Fruit fly (Drosophila melanogaster) whole organism, embryonic: ENCODE data around the gene rogdi.
A peak's percentile ranks its signal among the peaks of the same experiment; 100 is the strongest.

Experiments used
- Asciz ChIP-seq: fragments of 200-800 bp; sonication (Bioruptor generic); optimal IDR thresholded peaks from 2 replicates; lab custom pipeline; 2017; ENCODE audit warnings: missing biosample characterization, mild to moderate bottlenecking, missing genetic modification characterization, missing genetic modification reagents
- Blimp-1 ChIP-seq: fragments of 200-800 bp; sonication (Bioruptor generic); optimal IDR thresholded peaks from 3 replicates; lab custom pipeline; 2018; ENCODE audit warnings: missing biosample characterization, missing genetic modification characterization, mild to moderate bottlenecking, moderate library complexity, missing genetic modification reagents
- CG10431 ChIP-seq: fragments of 200-800 bp; sonication (Bioruptor generic); optimal IDR thresholded peaks from 3 replicates; lab custom pipeline; 2018; ENCODE audit warnings: missing biosample characterization, mild to moderate bottlenecking, missing genetic modification characterization
- CG10979 ChIP-seq: fragments of 200-800 bp; sonication (Bioruptor generic); optimal IDR thresholded peaks from 2 replicates; lab custom pipeline; 2018; ENCODE audit warnings: missing biosample characterization, mild to moderate bottlenecking, missing genetic modification characterization, moderate library complexity
- CG11560 ChIP-seq: fragments of 200-800 bp; sonication (Bioruptor generic); IDR thresholded peaks from 3 replicates; pipeline ENCODE4 v1.3.6; 2022; ENCODE audit warnings: missing biosample characterization, missing genetic modification characterization
- CG11695 ChIP-seq: fragments of 200-800 bp; sonication (Bioruptor generic); IDR thresholded peaks from 3 replicates; pipeline ENCODE4 v1.3.6; 2022; ENCODE audit warnings: missing biosample characterization, missing genetic modification characterization
- CG13624 ChIP-seq: fragments of 200-800 bp; sonication (Bioruptor generic); optimal IDR thresholded peaks from 2 replicates; lab custom pipeline; 2016; ENCODE audit warnings: missing biosample characterization, missing genetic modification characterization
- CG13894 ChIP-seq: fragments of 200-800 bp; sonication (Bioruptor generic); optimal IDR thresholded peaks from 3 replicates; lab custom pipeline; 2018; ENCODE audit warnings: missing biosample characterization, mild to moderate bottlenecking, missing genetic modification characterization, moderate library complexity
- CG14710 ChIP-seq: fragments of 200-800 bp; sonication (Bioruptor generic); optimal IDR thresholded peaks from 3 replicates; lab custom pipeline; 2019; ENCODE audit warnings: missing biosample characterization, mild to moderate bottlenecking, missing genetic modification characterization, moderate library complexity
- CG14965 ChIP-seq: fragments of 200-800 bp; sonication (Bioruptor generic); optimal IDR thresholded peaks from 2 replicates; lab custom pipeline; 2016; ENCODE audit warnings: missing biosample characterization, missing genetic modification characterization, borderline replicate concordance
- CG15601 ChIP-seq: fragments of 200-800 bp; sonication (Bioruptor generic); optimal IDR thresholded peaks from 3 replicates; lab custom pipeline; 2019; ENCODE audit warnings: missing biosample characterization, mild to moderate bottlenecking, missing genetic modification characterization, moderate library complexity
- CG17361 ChIP-seq: fragments of 200-800 bp; sonication (Bioruptor generic); IDR thresholded peaks from 3 replicates; pipeline ENCODE4 v1.3.6; 2022; ENCODE audit warnings: missing biosample characterization, missing genetic modification characterization
- CG18262 ChIP-seq: fragments of 200-800 bp; optimal IDR thresholded peaks from 3 replicates; lab custom pipeline; 2019; ENCODE audit warnings: missing biosample characterization, mild to moderate bottlenecking, missing genetic modification characterization, moderate library complexity
- CG2199 ChIP-seq: fragments of 200-800 bp; sonication (Bioruptor generic); IDR thresholded peaks from 3 replicates; pipeline ENCODE4 v1.3.6; 2022; ENCODE audit warnings: missing biosample characterization, missing genetic modification characterization
- CG2202 ChIP-seq: fragments of 200-800 bp; sonication (Bioruptor generic); optimal IDR thresholded peaks from 2 replicates; lab custom pipeline; 2018; ENCODE audit warnings: missing biosample characterization, mild to moderate bottlenecking, missing genetic modification characterization
- CG2875 ChIP-seq: fragments of 200-800 bp; sonication (Bioruptor generic); optimal IDR thresholded peaks from 2 replicates; lab custom pipeline; 2017; ENCODE audit warnings: missing biosample characterization, mild to moderate bottlenecking, missing genetic modification characterization, missing genetic modification reagents
- CG33557 ChIP-seq: fragments of 200-800 bp; sonication (Bioruptor generic); optimal IDR thresholded peaks from 2 replicates; lab custom pipeline; 2019; ENCODE audit warnings: missing biosample characterization, mild to moderate bottlenecking, missing genetic modification characterization, moderate library complexity
- CG3995 ChIP-seq: fragments of 200-800 bp; sonication (Bioruptor generic); optimal IDR thresholded peaks from 3 replicates; lab custom pipeline; 2016; ENCODE audit warnings: missing biosample characterization, missing genetic modification characterization
- CG6254 ChIP-seq: fragments of 200-800 bp; sonication (Bioruptor generic); optimal IDR thresholded peaks from 3 replicates; lab custom pipeline; 2017; ENCODE audit warnings: mild to moderate bottlenecking, missing biosample characterization, missing genetic modification reagents, missing genetic modification characterization
- CG7963 ChIP-seq: fragments of 200-800 bp; sonication (Bioruptor generic); IDR thresholded peaks from 3 replicates; pipeline ENCODE4 v1.3.6; 2022; ENCODE audit warnings: missing biosample characterization, missing genetic modification characterization; ENCODE audit not compliant: partially characterized antibody
- CG8290 ChIP-seq, 3 experiments: fragments of 200-800 bp; sonication (Bioruptor generic); optimal IDR thresholded peaks; 2 replicates each; lab custom pipeline; 2016 to 2019; ENCODE audit warnings: missing biosample characterization in 3 of 3, missing genetic modification characterization in 3 of 3, mild to moderate bottlenecking in 2 of 3, moderate library complexity in 1 of 3
- Deaf1 ChIP-seq: fragments of 200-800 bp; optimal IDR thresholded peaks from 3 replicates; lab custom pipeline; 2019; ENCODE audit warnings: missing biosample characterization, mild to moderate bottlenecking, missing genetic modification characterization, moderate library complexity
- Dip3 ChIP-seq: fragments of 200-800 bp; sonication (Bioruptor generic); optimal IDR thresholded peaks from 3 replicates; lab custom pipeline; 2016; ENCODE audit warnings: missing biosample characterization, missing genetic modification characterization
- Dp ChIP-seq: fragments of 200-800 bp; sonication (Bioruptor generic); optimal IDR thresholded peaks from 2 replicates; lab custom pipeline; 2018; ENCODE audit warnings: missing biosample characterization, mild to moderate bottlenecking, missing genetic modification characterization, moderate library complexity
- Eip74EF ChIP-seq, 2 experiments: fragments of 200-800 bp in 1 of 2; fragments of >200 bp in 1 of 2; sonication (Bioruptor generic) in 1 of 2; optimal IDR thresholded peaks; 2 replicates each; lab custom pipeline; 2017 to 2019; ENCODE audit warnings: missing biosample characterization in 2 of 2, missing genetic modification characterization in 2 of 2, mild to moderate bottlenecking in 1 of 2, moderate library complexity in 1 of 2
- HLHmδ ChIP-seq: fragments of 200-800 bp; sonication (Bioruptor generic); optimal IDR thresholded peaks from 2 replicates; lab custom pipeline; 2018; ENCODE audit warnings: missing biosample characterization, mild to moderate bottlenecking, missing genetic modification characterization, moderate library complexity
- Lpt ChIP-seq: fragments of >200 bp; optimal IDR thresholded peaks from 2 replicates; lab custom pipeline; 2018; ENCODE audit warnings: missing biosample characterization, missing genetic modification characterization
- Med ChIP-seq: fragments of 200-800 bp; sonication (Bioruptor generic); peaks from one replicate; lab custom pipeline; 2016; ENCODE audit warnings: missing biosample characterization, missing genetic modification characterization, mild to moderate bottlenecking, inconsistent platforms, moderate library complexity
- Spps ChIP-seq: fragments of 200-800 bp; sonication (Bioruptor generic); optimal IDR thresholded peaks from 2 replicates; lab custom pipeline; 2018; ENCODE audit warnings: missing biosample characterization, mild to moderate bottlenecking, missing genetic modification characterization
- bsh ChIP-seq, 2 experiments: fragments of 200-800 bp; sonication (Bioruptor generic); optimal IDR thresholded peaks; 2 replicates each; lab custom pipeline; 2017 to 2018; ENCODE audit warnings: mild to moderate bottlenecking in 2 of 2, missing biosample characterization in 2 of 2, missing genetic modification characterization in 2 of 2, moderate library complexity in 1 of 2
- crp ChIP-seq, 2 experiments: fragments of 200-800 bp; sonication (Bioruptor generic); optimal IDR thresholded peaks; 2 replicates in 1 of 2; 3 replicates in 1 of 2; lab custom pipeline; 2017; ENCODE audit warnings: missing biosample characterization in 2 of 2, missing genetic modification characterization in 2 of 2, mild to moderate bottlenecking in 1 of 2, moderate library complexity in 1 of 2
- fd64A ChIP-seq: fragments of 200-800 bp; sonication (Bioruptor generic); optimal IDR thresholded peaks from 3 replicates; lab custom pipeline; 2018; ENCODE audit warnings: missing biosample characterization, mild to moderate bottlenecking, missing genetic modification characterization
- gcm ChIP-seq: fragments of 200-800 bp; sonication (Bioruptor generic); optimal IDR thresholded peaks from 2 replicates; lab custom pipeline; 2019; ENCODE audit warnings: missing biosample characterization, mild to moderate bottlenecking, missing genetic modification characterization, moderate library complexity
- gcm2 ChIP-seq: fragments of 200-800 bp; sonication (Bioruptor generic); optimal IDR thresholded peaks from 2 replicates; lab custom pipeline; 2016; ENCODE audit warnings: missing biosample characterization, missing genetic modification characterization
- gsb-n ChIP-seq: fragments of 200-800 bp; sonication (Bioruptor generic); optimal IDR thresholded peaks from 3 replicates; lab custom pipeline; 2018; ENCODE audit warnings: missing biosample characterization, mild to moderate bottlenecking, missing genetic modification characterization
- kni ChIP-seq: fragments of 200-800 bp; sonication (Bioruptor generic); optimal IDR thresholded peaks from 3 replicates; lab custom pipeline; 2017; ENCODE audit warnings: mild to moderate bottlenecking, missing biosample characterization, missing genetic modification reagents, missing genetic modification characterization
- lmd ChIP-seq: fragments of 200-800 bp; sonication (Bioruptor generic); IDR thresholded peaks from 2 replicates; pipeline ENCODE4 v1.3.6; 2022; ENCODE audit warnings: missing biosample characterization, missing genetic modification characterization
- lola ChIP-seq, 3 experiments: fragments of >200 bp in 2 of 3; fragments of 200-800 bp in 1 of 3; sonication (Bioruptor generic) in 1 of 3; optimal IDR thresholded peaks; 2 replicates each; lab custom pipeline; 2017 to 2019; ENCODE audit warnings: missing biosample characterization in 3 of 3, missing genetic modification characterization in 3 of 3, mild to moderate bottlenecking in 1 of 3, moderate library complexity in 1 of 3
- nmo ChIP-seq: fragments of 200-800 bp; sonication (Bioruptor generic); optimal IDR thresholded peaks from 2 replicates; lab custom pipeline; 2018; ENCODE audit warnings: missing biosample characterization, mild to moderate bottlenecking, missing genetic modification characterization, moderate library complexity
- pan ChIP-seq, 4 experiments: fragments of >200 bp in 3 of 4; fragments of 200-800 bp in 1 of 4; sonication (Bioruptor generic) in 1 of 4; optimal IDR thresholded peaks in 3 of 4; IDR thresholded peaks in 1 of 4; 2 replicates each; pipeline versions ENCODE4 v1.3.6 to Lab custom; 2017 to 2022; ENCODE audit warnings: missing biosample characterization in 2 of 4, missing genetic modification characterization in 2 of 4, mixed read lengths in 1 of 4
- sc ChIP-seq, 3 experiments: fragments of >200 bp in 2 of 3; fragments of 200-800 bp in 1 of 3; sonication (Bioruptor generic) in 1 of 3; optimal IDR thresholded peaks; 2 replicates in 2 of 3; 3 replicates in 1 of 3; lab custom pipeline; 2017; ENCODE audit warnings: mild to moderate bottlenecking in 1 of 3, missing biosample characterization in 1 of 3, missing genetic modification characterization in 1 of 3, missing genetic modification reagents in 1 of 3
- sim ChIP-seq: fragments of 200-800 bp; sonication (Bioruptor generic); IDR thresholded peaks from 2 replicates; pipeline ENCODE4 v1.3.6; 2022; ENCODE audit warnings: missing biosample characterization, missing genetic modification characterization
- sqz ChIP-seq: fragments of 200-800 bp; sonication (Bioruptor generic); optimal IDR thresholded peaks from 3 replicates; lab custom pipeline; 2018; ENCODE audit warnings: missing biosample characterization, mild to moderate bottlenecking, missing genetic modification characterization
- trem ChIP-seq: fragments of 200-800 bp; optimal IDR thresholded peaks from 3 replicates; lab custom pipeline; 2019; ENCODE audit warnings: missing biosample characterization, mild to moderate bottlenecking, missing genetic modification characterization, moderate library complexity
- wdn ChIP-seq: fragments of 200-800 bp; sonication (Bioruptor generic); IDR thresholded peaks from 2 replicates; pipeline ENCODE4 v1.3.6; 2022; ENCODE audit warnings: missing biosample characterization, missing genetic modification characterization

Gene rogdi

dm6 chr3L:17031971-17032370 lies 17.3 kb upstream of the rogdi start, which contains the start of gene Ilp8 (continued):
- TF ChIP-seq crp (GFP tag; optimal IDR thresholded peaks at IDR 0.05; lab: Kevin White, UChicago) (no peak), Lpt (GFP tag; lab: Kevin White, UChicago) (no peak), Med (GFP tag; lab: Kevin White, UChicago) (peak; percentile 72), wdn (no peak), CG7963 (no peak), lmd (no peak), CG11560 (no peak), kni (GFP tag; lab: Kevin White, UChicago) (no peak), CG11695 (0 out of 3 replicates have a peak, but pooled peaks have one; percentile 15)

- TF ChIP-seq gsb-n (tag; lab: Kevin White, UChicago), result peak; percentile 55
- peak; percentile 3 for TF ChIP-seq nmo (GFP tag; lab: Kevin White, UChicago)
- TF ChIP-seq sc (optimal IDR thresholded peaks at IDR 0.05; lab: Kevin White, UChicago), result no peak
- TF ChIP-seq sc (GFP tag; optimal IDR thresholded peaks at IDR 0.05; lab: Kevin White, UChicago), result peak; percentile 33
- peak; percentile 42 for TF ChIP-seq CG18262 (tag; lab: Kevin White, UChicago)
- TF ChIP-seq CG13894 (tag; lab: Kevin White, UChicago), result no peak
- TF ChIP-seq CG14710 (tag; lab: Kevin White, UChicago), result peak; percentile 51
- TF ChIP-seq Spps (tag; lab: Kevin White, UChicago), result peak; percentile 74
- TF ChIP-seq CG10979, result peak; percentile 18
- no peak for TF ChIP-seq CG14965 (GFP tag; lab: Kevin White, UChicago)
- TF ChIP-seq CG2202 (tag; lab: Kevin White, UChicago), result peak; percentile 41
- peak; percentile 17 for TF ChIP-seq sqz
- no peak for TF ChIP-seq CG3995 (GFP tag; lab: Kevin White, UChicago)
- TF ChIP-seq sim (GFP tag; lab: Robert Waterston, UW), result peak; percentile 41; the same call in 1 of the 2 replicates
- 0 out of 3 replicates have a peak, but pooled peaks have one; percentile 32 for TF ChIP-seq CG2199
- TF ChIP-seq CG2875 (GFP tag; lab: Kevin White, UChicago), result peak; percentile 1
- peak; percentile 86 for TF ChIP-seq CG33557 (GFP tag; lab: Kevin White, UChicago)
- TF ChIP-seq Deaf1, result peak; percentile 90
- TF ChIP-seq CG8290 (GFP tag; optimal IDR thresholded peaks at IDR 0.05; lab: Kevin White, UChicago), result peak; percentile 4
- peak in 1 of 2 experiments; percentile 62 for TF ChIP-seq CG8290 (tag; optimal IDR thresholded peaks at IDR 0.05; lab: Kevin White, UChicago)
- TF ChIP-seq bsh (GFP tag; optimal IDR thresholded peaks at IDR 0.05; lab: Kevin White, UChicago), result peak in 1 of 2 experiments; percentile 69
- peak in 1 of 2 experiments; percentile 9 for TF ChIP-seq Eip74EF (GFP tag; optimal IDR thresholded peaks at IDR 0.05; lab: Kevin White, UChicago)
- TF ChIP-seq CG17361 (GFP tag; lab: Robert Waterston, UW), result peak; percentile 41; the same call in 1 of the 3 replicates
- TF ChIP-seq CG6254, result peak; percentile 67
- TF ChIP-seq Blimp-1 (GFP tag; lab: Kevin White, UChicago), result peak; percentile 100
- TF ChIP-seq lola (GFP tag; optimal IDR thresholded peaks at IDR 0.05; lab: Kevin White, UChicago), result peak in 1 of 3 experiments; percentile 40
- TF ChIP-seq Asciz (GFP tag; lab: Kevin White, UChicago), result peak; percentile 34
- peak; percentile 32 for TF ChIP-seq gcm (GFP tag; lab: Kevin White, UChicago)
- peak; percentile 69 for TF ChIP-seq CG10431
- no peak for TF ChIP-seq Dip3 (GFP tag; lab: Kevin White, UChicago)
- TF ChIP-seq trem, result peak; percentile 25
- no peak for TF ChIP-seq Dp (GFP tag; lab: Kevin White, UChicago)
- peak; percentile 93 for TF ChIP-seq HLHmδ (GFP tag; lab: Kevin White, UChicago)
- TF ChIP-seq CG13624 (GFP tag; lab: Kevin White, UChicago), result no peak
- peak; percentile 39 for TF ChIP-seq fd64A
- peak; percentile 54 for TF ChIP-seq CG15601
- TF ChIP-seq gcm2 (GFP tag; lab: Kevin White, UChicago), result no peak
- TF ChIP-seq pan (optimal IDR thresholded peaks at IDR 0.05; lab: Kevin White, UChicago), result no peak
- TF ChIP-seq pan (GFP tag; optimal IDR thresholded peaks at IDR 0.05 in 1 of 2, IDR thresholded peaks at IDR 0.05 in 1 of 2), result no peak
These were observed 16.0 kb upstream of the rogdi start for dm6 chr3L:17033309-17033708.
